Worm (Caenorhabditis elegans) whole organism, late embryonic: ENCODE measurements around the gene ins-15.

Source experiments
- C08G9.2 ChIP-seq: sonication (generic microtip); optimal IDR thresholded peaks from 2 replicates; lab custom pipeline; 2016; ENCODE audit warnings: mild to moderate bottlenecking, missing genetic modification characterization, moderate library complexity, missing compliant biosample characterization
- K02D7.2 ChIP-seq: sonication (generic microtip); optimal IDR thresholded peaks from 2 replicates; lab custom pipeline; 2017; ENCODE audit warnings: mild to moderate bottlenecking, missing genetic modification characterization, missing compliant biosample characterization
- K09A11.1 ChIP-seq: sonication (generic microtip); optimal IDR thresholded peaks from 2 replicates; lab custom pipeline; 2017; ENCODE audit warnings: antibody characterized with exemption, mild to moderate bottlenecking, missing genetic modification characterization, missing compliant biosample characterization; ENCODE audit not compliant: insufficient read depth
- Y22D7AL.16 ChIP-seq: sonication (generic microtip); optimal IDR thresholded peaks from 2 replicates; lab custom pipeline; 2016; ENCODE audit warnings: missing genetic modification characterization, missing compliant biosample characterization
- ahr-1 ChIP-seq: sonication (generic microtip); optimal IDR thresholded peaks from 2 replicates; lab custom pipeline; 2016; ENCODE audit warnings: missing genetic modification characterization, missing compliant biosample characterization
- ceh-14 ChIP-seq: sonication (generic microtip); optimal IDR thresholded peaks from 2 replicates; lab custom pipeline; 2016; ENCODE audit warnings: missing genotype, missing genetic modification characterization, missing compliant biosample characterization
- ceh-18 ChIP-seq: sonication (generic microtip); optimal IDR thresholded peaks from 2 replicates; lab custom pipeline; 2016; ENCODE audit warnings: missing genetic modification characterization, missing compliant biosample characterization
- ceh-19 ChIP-seq: fragments of 200-800 bp; sonication (Bioruptor generic); optimal IDR thresholded peaks from 2 replicates; lab custom pipeline; 2018; ENCODE audit warnings: mild to moderate bottlenecking, missing genetic modification characterization, missing compliant biosample characterization
- ceh-2 ChIP-seq: sonication (generic microtip); optimal IDR thresholded peaks from 2 replicates; lab custom pipeline; 2016; ENCODE audit warnings: missing genotype, missing genetic modification characterization, missing compliant biosample characterization
- ceh-31 ChIP-seq: sonication (generic microtip); optimal IDR thresholded peaks from 2 replicates; lab custom pipeline; 2016; ENCODE audit warnings: missing genetic modification characterization, missing compliant biosample characterization
- ceh-34 ChIP-seq: sonication (generic microtip); optimal IDR thresholded peaks from 2 replicates; lab custom pipeline; 2016; ENCODE audit warnings: mild to moderate bottlenecking, missing genetic modification characterization, missing compliant biosample characterization
- ceh-45 ChIP-seq: fragments of 200-800 bp; sonication (Bioruptor generic); IDR thresholded peaks from 2 replicates; pipeline ENCODE4 v1.3.6; 2022; ENCODE audit warnings: missing genetic modification reagents, missing genetic modification characterization, missing compliant biosample characterization
- che-1 ChIP-seq: sonication (generic microtip); optimal IDR thresholded peaks from 2 replicates; lab custom pipeline; 2016; ENCODE audit warnings: mild to moderate bottlenecking, missing genetic modification characterization, missing compliant biosample characterization
- dmd-4 ChIP-seq: sonication (generic microtip); optimal IDR thresholded peaks from 2 replicates; lab custom pipeline; 2016; ENCODE audit warnings: borderline replicate concordance, missing genetic modification characterization, missing compliant biosample characterization
- dve-1 ChIP-seq: sonication (generic microtip); optimal IDR thresholded peaks from 2 replicates; lab custom pipeline; 2017; ENCODE audit warnings: antibody characterized with exemption, mild to moderate bottlenecking, missing genetic modification characterization, missing compliant biosample characterization
- ets-4 ChIP-seq: sonication (generic microtip); optimal IDR thresholded peaks from 2 replicates; lab custom pipeline; 2016; ENCODE audit warnings: missing genetic modification characterization, missing compliant biosample characterization
- eyg-1 ChIP-seq: sonication (generic microtip); optimal IDR thresholded peaks from 2 replicates; lab custom pipeline; 2016; ENCODE audit warnings: missing genotype, missing genetic modification characterization, missing compliant biosample characterization
- fax-1 ChIP-seq: sonication (generic microtip); optimal IDR thresholded peaks from 2 replicates; lab custom pipeline; 2016; ENCODE audit warnings: missing genotype, missing genetic modification characterization, missing compliant biosample characterization
- gmeb-2 ChIP-seq: sonication (generic microtip); optimal IDR thresholded peaks from 2 replicates; lab custom pipeline; 2016; ENCODE audit warnings: missing genetic modification characterization, inconsistent platforms, missing compliant biosample characterization
- hlh-15 ChIP-seq: sonication (generic microtip); optimal IDR thresholded peaks from 2 replicates; lab custom pipeline; 2016; ENCODE audit warnings: missing genetic modification characterization, missing compliant biosample characterization
- hlh-6 ChIP-seq: sonication (generic microtip); optimal IDR thresholded peaks from 2 replicates; lab custom pipeline; 2016; ENCODE audit warnings: missing genotype, missing genetic modification characterization, missing compliant biosample characterization
- hlh-8 ChIP-seq: sonication (generic microtip); optimal IDR thresholded peaks from 2 replicates; lab custom pipeline; 2016; ENCODE audit warnings: missing genotype, missing genetic modification characterization, missing compliant biosample characterization
- madf-2 ChIP-seq: sonication (generic microtip); optimal IDR thresholded peaks from 2 replicates; lab custom pipeline; 2017; ENCODE audit warnings: missing genetic modification characterization, missing compliant biosample characterization
- mec-3 ChIP-seq: sonication (generic microtip); optimal IDR thresholded peaks from 2 replicates; lab custom pipeline; 2016; ENCODE audit warnings: borderline replicate concordance, missing genetic modification characterization, missing compliant biosample characterization
- nfya-1 ChIP-seq: sonication (generic microtip); optimal IDR thresholded peaks from 2 replicates; lab custom pipeline; 2017; ENCODE audit warnings: missing genetic modification characterization, mild to moderate bottlenecking, missing compliant biosample characterization, antibody characterized with exemption, moderate library complexity
- nhr-232 ChIP-seq: sonication (generic microtip); optimal IDR thresholded peaks from 2 replicates; lab custom pipeline; 2016; ENCODE audit warnings: missing genetic modification characterization, missing compliant biosample characterization
- npax-4 ChIP-seq: sonication (generic microtip); optimal IDR thresholded peaks from 2 replicates; lab custom pipeline; 2016; ENCODE audit warnings: missing genetic modification characterization, missing compliant biosample characterization
- odd-2 ChIP-seq: sonication (generic microtip); optimal IDR thresholded peaks from 2 replicates; lab custom pipeline; 2017; ENCODE audit warnings: antibody characterized with exemption, mild to moderate bottlenecking, missing genetic modification characterization, missing compliant biosample characterization
- pag-3 ChIP-seq: sonication (generic microtip); optimal IDR thresholded peaks from 2 replicates; lab custom pipeline; 2016; ENCODE audit warnings: missing compliant biosample characterization, missing genetic modification characterization, borderline replicate concordance
- pax-1 ChIP-seq: fragments of 150-350 bp; optimal IDR thresholded peaks from 2 replicates; lab custom pipeline; 2014; ENCODE audit warnings: missing biosample characterization, missing genetic modification characterization
- pha-2 ChIP-seq: sonication (generic microtip); optimal IDR thresholded peaks from 2 replicates; lab custom pipeline; 2017; ENCODE audit warnings: mild to moderate bottlenecking, missing genetic modification characterization, missing compliant biosample characterization
- pros-1 ChIP-seq: fragments of 150-350 bp; optimal IDR thresholded peaks from 2 replicates; lab custom pipeline; 2014; ENCODE audit warnings: missing biosample characterization, missing genetic modification reagents, missing genetic modification characterization
- sdc-2 ChIP-seq: sonication (generic microtip); optimal IDR thresholded peaks from 2 replicates; lab custom pipeline; 2016; ENCODE audit warnings: missing genotype, missing genetic modification characterization, missing compliant biosample characterization
- ttx-3 ChIP-seq: sonication (generic microtip); optimal IDR thresholded peaks from 2 replicates; lab custom pipeline; 2016; ENCODE audit warnings: missing genetic modification reagents, missing genetic modification characterization, missing compliant biosample characterization
- unc-3 ChIP-seq, 2 experiments: fragments of 200-800 bp in 1 of 2; sonication (Bioruptor generic) in 1 of 2; sonication (generic microtip) in 1 of 2; conservative IDR thresholded peaks in 1 of 2; optimal IDR thresholded peaks in 1 of 2; 2 replicates each; pipeline versions ENCODE4 v1.3.6 to Lab custom; 2016 to 2022; ENCODE audit warnings: missing compliant biosample characterization in 2 of 2, missing genetic modification characterization in 2 of 2, missing genetic modification reagents in 1 of 2
- zip-5 ChIP-seq: sonication (generic microtip); optimal IDR thresholded peaks from 2 replicates; lab custom pipeline; 2016; ENCODE audit warnings: missing genetic modification characterization, missing compliant biosample characterization
- ztf-16 ChIP-seq: sonication (generic microtip); optimal IDR thresholded peaks from 2 replicates; lab custom pipeline; 2017; ENCODE audit warnings: missing genetic modification characterization, missing compliant biosample characterization

Gene ins-15

ce11 chrII:6754671-6755224, 10.2 kb upstream of the ins-15 start, which contains the start of the genes srx-95 and fis-1:
TSS of gene srx-95 (minus strand) at chrII:6754771.
TSS of gene fis-1 (plus strand) at chrII:6755174.
- no peak for TF ChIP-seq ceh-31
- TF ChIP-seq ceh-14: no peak
- no peak for TF ChIP-seq sdc-2 (tag; lab: Kevin White, UChicago)
- TF ChIP-seq ceh-45 (GFP tag; lab: Robert Waterston, UW): no peak
- TF ChIP-seq, all 69 proteins: peak for 0

ce11 chrII:6752850-6753249, 8.3 kb upstream of the ins-15 start, which contains the start of gene F41G3.21:
TSS of gene F41G3.21 (minus strand) at chrII:6752950.
- TF ChIP-seq hlh-6 (no peak), eyg-1 (tag; lab: Kevin White, UChicago) (no peak), hlh-15 (no peak), K09A11.1 (no peak), pag-3 (tag; lab: Kevin White, UChicago) (no peak), hlh-8 (tag; lab: Kevin White, UChicago) (no peak), npax-4 (tag; lab: Kevin White, UChicago) (no peak), ceh-45 (GFP tag; lab: Robert Waterston, UW) (no peak), unc-3 (GFP tag; conservative IDR thresholded peaks at IDR 0.05; lab: Robert Waterston, UW) (no peak), unc-3 (tag; optimal IDR thresholded peaks at IDR 0.05; lab: Kevin White, UChicago) (no peak), ceh-2 (tag; lab: Kevin White, UChicago) (no peak), zip-5 (tag; lab: Kevin White, UChicago) (no peak), Y22D7AL.16 (tag; lab: Kevin White, UChicago) (no peak), che-1 (tag; lab: Kevin White, UChicago) (no peak), ceh-19 (GFP tag; lab: Kevin White, UChicago) (no peak), C08G9.2 (tag; lab: Kevin White, UChicago) (no peak), dve-1 (no peak)

ce11 chrII:6752027-6752426, 7.5 kb upstream of the ins-15 start, which contains the start of gene F41G3.19:
TSS of gene F41G3.19 (minus strand) at chrII:6752127.
- TF ChIP-seq unc-3 (GFP tag; conservative IDR thresholded peaks at IDR 0.05; lab: Robert Waterston, UW): no peak
- TF ChIP-seq unc-3 (tag; optimal IDR thresholded peaks at IDR 0.05; lab: Kevin White, UChicago): no peak
- no peak for TF ChIP-seq madf-2
- TF ChIP-seq odd-2 (tag; lab: Kevin White, UChicago): no peak
- no peak for TF ChIP-seq ceh-45 (GFP tag; lab: Robert Waterston, UW)
- no peak for TF ChIP-seq ceh-19 (GFP tag; lab: Kevin White, UChicago)
- no peak for TF ChIP-seq ceh-18
- no peak for TF ChIP-seq ztf-16
- no peak for TF ChIP-seq ceh-34
- no peak for TF ChIP-seq pag-3 (tag; lab: Kevin White, UChicago)
- no peak for TF ChIP-seq dmd-4
- no peak for TF ChIP-seq eyg-1 (tag; lab: Kevin White, UChicago)
- no peak for TF ChIP-seq nhr-232 (tag; lab: Kevin White, UChicago)
- no peak for TF ChIP-seq ceh-14
- no peak for TF ChIP-seq Y22D7AL.16 (tag; lab: Kevin White, UChicago)
- no peak for TF ChIP-seq ets-4 (tag; lab: Kevin White, UChicago)
- TF ChIP-seq hlh-6: no peak
- TF ChIP-seq gmeb-2 (tag; lab: Kevin White, UChicago): no peak

ce11 chrII:6750929-6751328, 6.4 kb upstream of the ins-15 start, which contains the start of gene F41G3.20:
TSS of gene F41G3.20 (minus strand) at chrII:6751029.
- TF ChIP-seq nfya-1: no peak
- no peak for TF ChIP-seq dve-1
- TF ChIP-seq mec-3 (tag; lab: Kevin White, UChicago): no peak
- TF ChIP-seq gmeb-2 (tag; lab: Kevin White, UChicago): no peak
- no peak for TF ChIP-seq hlh-8 (tag; lab: Kevin White, UChicago)
- TF ChIP-seq K02D7.2 (tag; lab: Kevin White, UChicago): no peak
- no peak for TF ChIP-seq nhr-232 (tag; lab: Kevin White, UChicago)
- no peak for TF ChIP-seq ceh-18
- no peak for TF ChIP-seq hlh-6
- TF ChIP-seq K09A11.1: no peak
- no peak for TF ChIP-seq zip-5 (tag; lab: Kevin White, UChicago)
- TF ChIP-seq fax-1 (tag; lab: Kevin White, UChicago): no peak
- TF ChIP-seq ceh-45 (GFP tag; lab: Robert Waterston, UW): no peak
- no peak for TF ChIP-seq pha-2 (tag; lab: Kevin White, UChicago)
- TF ChIP-seq ttx-3 (tag; lab: Kevin White, UChicago): no peak
- no peak for TF ChIP-seq pros-1 (tag; lab: Kevin White, UChicago)
- no peak for TF ChIP-seq pax-1 (tag; lab: Kevin White, UChicago)
- no peak for TF ChIP-seq ahr-1 (tag; lab: Kevin White, UChicago)
